Fruit fly (Drosophila melanogaster) whole organism, embryonic: Measurements from ENCODE around the gene CheB38c.

Source experiments
- B-H2 ChIP-seq: fragments of 200-800 bp; sonication (Bioruptor generic); optimal IDR thresholded peaks from 2 replicates; lab custom pipeline; 2018; ENCODE audit warnings: missing biosample characterization, mild to moderate bottlenecking, missing genetic modification characterization
- CG10147 ChIP-seq: fragments of 200-800 bp; sonication (Bioruptor generic); optimal IDR thresholded peaks from 2 replicates; lab custom pipeline; 2019; ENCODE audit warnings: missing biosample characterization, mild to moderate bottlenecking, missing genetic modification characterization, moderate library complexity
- CG11398 ChIP-seq: fragments of 200-800 bp; sonication (Bioruptor generic); optimal IDR thresholded peaks from 2 replicates; lab custom pipeline; 2016; ENCODE audit warnings: missing biosample characterization, missing genetic modification characterization
- CG11504 ChIP-seq: fragments of 200-800 bp; sonication (Bioruptor generic); optimal IDR thresholded peaks from 3 replicates; lab custom pipeline; 2019; ENCODE audit warnings: missing biosample characterization, mild to moderate bottlenecking, missing genetic modification characterization, moderate library complexity
- CG11560 ChIP-seq: fragments of 200-800 bp; sonication (Bioruptor generic); IDR thresholded peaks from 3 replicates; pipeline ENCODE4 v1.3.6; 2022; ENCODE audit warnings: missing biosample characterization, missing genetic modification characterization
- CG12219 ChIP-seq: fragments of 200-800 bp; sonication (Bioruptor generic); optimal IDR thresholded peaks from 3 replicates; lab custom pipeline; 2018; ENCODE audit warnings: missing biosample characterization, mild to moderate bottlenecking, missing genetic modification characterization
- CG12391 ChIP-seq: fragments of 200-800 bp; sonication (Bioruptor generic); optimal IDR thresholded peaks from 3 replicates; lab custom pipeline; 2018; ENCODE audit warnings: missing biosample characterization, mild to moderate bottlenecking, missing genetic modification characterization, moderate library complexity
- CG14014 ChIP-seq: fragments of 200-800 bp; sonication (Bioruptor generic); IDR thresholded peaks from 2 replicates; pipeline ENCODE4 v1.3.6; 2022; ENCODE audit warnings: missing biosample characterization, missing genetic modification characterization
- CG16863 ChIP-seq: fragments of 200-800 bp; sonication (Bioruptor generic); optimal IDR thresholded peaks from 3 replicates; lab custom pipeline; 2016; ENCODE audit warnings: missing biosample characterization, missing genetic modification characterization
- CG18764 ChIP-seq: fragments of 200-800 bp; sonication (Bioruptor generic); optimal IDR thresholded peaks from 3 replicates; lab custom pipeline; 2016; ENCODE audit warnings: missing biosample characterization, missing genetic modification characterization
- CG2116 ChIP-seq: fragments of 200-800 bp; sonication (Bioruptor generic); optimal IDR thresholded peaks from 3 replicates; lab custom pipeline; 2018; ENCODE audit warnings: missing biosample characterization, mild to moderate bottlenecking, missing genetic modification characterization
- CG31365 ChIP-seq: fragments of 200-800 bp; sonication (Bioruptor generic); optimal IDR thresholded peaks from 2 replicates; lab custom pipeline; 2018; ENCODE audit warnings: missing biosample characterization, mild to moderate bottlenecking, missing genetic modification characterization
- CG32532 ChIP-seq: fragments of 200-800 bp; sonication (Bioruptor generic); IDR thresholded peaks from 2 replicates; pipeline ENCODE4 v1.3.6; 2022; ENCODE audit warnings: missing biosample characterization, missing genetic modification characterization
- CG3281 ChIP-seq: fragments of 200-800 bp; sonication (Bioruptor generic); optimal IDR thresholded peaks from 3 replicates; lab custom pipeline; 2017; ENCODE audit warnings: missing biosample characterization, mild to moderate bottlenecking, missing genetic modification characterization
- CG33213 ChIP-seq: fragments of 200-800 bp; sonication (Bioruptor generic); optimal IDR thresholded peaks from 3 replicates; lab custom pipeline; 2016; ENCODE audit warnings: missing biosample characterization, missing genetic modification characterization
- CG33557 ChIP-seq: fragments of 200-800 bp; sonication (Bioruptor generic); optimal IDR thresholded peaks from 2 replicates; lab custom pipeline; 2019; ENCODE audit warnings: missing biosample characterization, mild to moderate bottlenecking, missing genetic modification characterization, moderate library complexity
- CG6854 ChIP-seq: fragments of 200-800 bp; sonication (Bioruptor generic); optimal IDR thresholded peaks from 3 replicates; lab custom pipeline; 2017; ENCODE audit warnings: missing biosample characterization, mild to moderate bottlenecking, missing genetic modification characterization
- CG8388 ChIP-seq: fragments of 200-800 bp; sonication (Bioruptor generic); optimal IDR thresholded peaks from 2 replicates; lab custom pipeline; 2019; ENCODE audit warnings: missing biosample characterization, mild to moderate bottlenecking, missing genetic modification characterization, moderate library complexity
- CG9727 ChIP-seq: fragments of 200-800 bp; sonication (Bioruptor generic); optimal IDR thresholded peaks from 3 replicates; lab custom pipeline; 2017; ENCODE audit warnings: missing biosample characterization, mild to moderate bottlenecking, missing genetic modification characterization
- D19A ChIP-seq: fragments of 200-800 bp; optimal IDR thresholded peaks from 3 replicates; lab custom pipeline; 2019; ENCODE audit warnings: missing biosample characterization, mild to moderate bottlenecking, missing genetic modification characterization, moderate library complexity
- D19B ChIP-seq: fragments of 200-800 bp; sonication (Bioruptor generic); optimal IDR thresholded peaks from 2 replicates; lab custom pipeline; 2017; ENCODE audit warnings: missing biosample characterization, mild to moderate bottlenecking, missing genetic modification characterization
- Gug ChIP-seq: fragments of 200-800 bp; sonication (Bioruptor generic); IDR thresholded peaks from 4 replicates; pipeline ENCODE4 v1.3.6; 2022; ENCODE audit warnings: missing biosample characterization, missing genetic modification characterization
- Oli ChIP-seq: fragments of 200-800 bp; sonication (Bioruptor generic); optimal IDR thresholded peaks from 2 replicates; lab custom pipeline; 2018; ENCODE audit warnings: missing biosample characterization, mild to moderate bottlenecking, missing genetic modification characterization, moderate library complexity
- Optix ChIP-seq: fragments of 200-800 bp; sonication (Bioruptor generic); IDR thresholded peaks from 3 replicates; pipeline ENCODE4 v1.3.6; 2022; ENCODE audit warnings: missing biosample characterization, missing genetic modification characterization
- Ptx1 ChIP-seq: fragments of 200-800 bp; sonication (Bioruptor generic); IDR thresholded peaks from 2 replicates; pipeline ENCODE4 v1.3.6; 2022; ENCODE audit warnings: missing biosample characterization, missing genetic modification characterization
- Rx ChIP-seq: fragments of 200-800 bp; sonication (Bioruptor generic); IDR thresholded peaks from 2 replicates; pipeline ENCODE4 v1.3.6; 2022; ENCODE audit warnings: missing biosample characterization, missing genetic modification characterization
- Sox102F ChIP-seq: fragments of 200-800 bp; sonication (Bioruptor generic); optimal IDR thresholded peaks from 2 replicates; lab custom pipeline; 2018; ENCODE audit warnings: missing biosample characterization, mild to moderate bottlenecking, missing genetic modification characterization, moderate library complexity
- Sry-β ChIP-seq: fragments of 200-800 bp; sonication (Bioruptor generic); optimal IDR thresholded peaks from 2 replicates; lab custom pipeline; 2018; ENCODE audit warnings: missing biosample characterization, mild to moderate bottlenecking, missing genetic modification characterization, moderate library complexity
- Stat92E ChIP-seq, 3 experiments: fragments of >200 bp in 2 of 3; fragments of 200-800 bp in 1 of 3; sonication (Bioruptor generic) in 1 of 3; optimal IDR thresholded peaks; 2 replicates each; lab custom pipeline; 2017 to 2019; ENCODE audit warnings: missing biosample characterization in 3 of 3, missing genetic modification characterization in 3 of 3, mild to moderate bottlenecking in 1 of 3, moderate library complexity in 1 of 3
- Xrp1 ChIP-seq: fragments of 200-800 bp; sonication (Bioruptor generic); IDR thresholded peaks from 2 replicates; pipeline ENCODE4 v1.3.6; 2022; ENCODE audit warnings: missing biosample characterization, missing genetic modification characterization
- ac ChIP-seq: fragments of 200-800 bp; sonication (Bioruptor generic); optimal IDR thresholded peaks from 3 replicates; lab custom pipeline; 2017; ENCODE audit warnings: missing biosample characterization, mild to moderate bottlenecking, missing genetic modification characterization
- bcd ChIP-seq: fragments of 200-800 bp; sonication (Bioruptor generic); optimal IDR thresholded peaks from 2 replicates; lab custom pipeline; 2017; ENCODE audit warnings: missing biosample characterization, mild to moderate bottlenecking, missing genetic modification characterization
- br ChIP-seq: fragments of >200 bp; optimal IDR thresholded peaks from 2 replicates; lab custom pipeline; 2017
- bsh ChIP-seq, 2 experiments: fragments of 200-800 bp; sonication (Bioruptor generic); optimal IDR thresholded peaks; 2 replicates each; lab custom pipeline; 2017 to 2018; ENCODE audit warnings: mild to moderate bottlenecking in 2 of 2, missing biosample characterization in 2 of 2, missing genetic modification characterization in 2 of 2, moderate library complexity in 1 of 2
- crp ChIP-seq, 2 experiments: fragments of 200-800 bp; sonication (Bioruptor generic); optimal IDR thresholded peaks; 2 replicates in 1 of 2; 3 replicates in 1 of 2; lab custom pipeline; 2017; ENCODE audit warnings: missing biosample characterization in 2 of 2, missing genetic modification characterization in 2 of 2, mild to moderate bottlenecking in 1 of 2, moderate library complexity in 1 of 2
- dati ChIP-seq: fragments of 200-800 bp; sonication (Bioruptor generic); IDR thresholded peaks from 2 replicates; pipeline ENCODE4 v1.3.6; 2022; ENCODE audit warnings: missing biosample characterization, missing genetic modification characterization
- dmrt11E ChIP-seq: fragments of 200-800 bp; sonication (Bioruptor generic); optimal IDR thresholded peaks from 3 replicates; lab custom pipeline; 2018; ENCODE audit warnings: missing biosample characterization, mild to moderate bottlenecking, missing genetic modification characterization, moderate library complexity
- gsb ChIP-seq: fragments of 200-800 bp; sonication (Bioruptor generic); IDR thresholded peaks from 2 replicates; pipeline ENCODE4 v1.3.6; 2022; ENCODE audit warnings: missing biosample characterization, missing genetic modification characterization
- h ChIP-seq: fragments of >200 bp; optimal IDR thresholded peaks from 2 replicates; lab custom pipeline; 2017
- her ChIP-seq: fragments of 200-800 bp; sonication (Bioruptor generic); optimal IDR thresholded peaks from 2 replicates; lab custom pipeline; 2016; ENCODE audit warnings: missing biosample characterization, missing genetic modification characterization
- lola ChIP-seq, 3 experiments: fragments of >200 bp in 2 of 3; fragments of 200-800 bp in 1 of 3; sonication (Bioruptor generic) in 1 of 3; optimal IDR thresholded peaks; 2 replicates each; lab custom pipeline; 2017 to 2019; ENCODE audit warnings: missing biosample characterization in 3 of 3, missing genetic modification characterization in 3 of 3, mild to moderate bottlenecking in 1 of 3, moderate library complexity in 1 of 3
- lov ChIP-seq, 2 experiments: fragments of 200-800 bp in 1 of 2; fragments of >200 bp in 1 of 2; sonication (Bioruptor generic) in 1 of 2; IDR thresholded peaks in 1 of 2; optimal IDR thresholded peaks in 1 of 2; 2 replicates in 1 of 2; 3 replicates in 1 of 2; pipeline versions ENCODE4 v1.3.6 to Lab custom; 2017 to 2022; ENCODE audit warnings: missing biosample characterization in 1 of 2, missing genetic modification characterization in 1 of 2
- nerfin-1 ChIP-seq: fragments of 200-800 bp; sonication (Bioruptor generic); optimal IDR thresholded peaks from 3 replicates; lab custom pipeline; 2019; ENCODE audit warnings: missing biosample characterization, mild to moderate bottlenecking, missing genetic modification characterization, moderate library complexity
- sim ChIP-seq: fragments of 200-800 bp; sonication (Bioruptor generic); IDR thresholded peaks from 2 replicates; pipeline ENCODE4 v1.3.6; 2022; ENCODE audit warnings: missing biosample characterization, missing genetic modification characterization
- ssp ChIP-seq: fragments of 200-800 bp; sonication (Bioruptor generic); IDR thresholded peaks from 2 replicates; pipeline ENCODE4 v1.3.6; 2022; ENCODE audit warnings: missing biosample characterization, missing genetic modification characterization
- stc ChIP-seq: fragments of 200-800 bp; sonication (Bioruptor generic); IDR thresholded peaks from 2 replicates; pipeline ENCODE4 v1.3.6; 2022; ENCODE audit warnings: missing biosample characterization, missing genetic modification characterization
- tna ChIP-seq: fragments of 200-800 bp; sonication (Bioruptor generic); IDR thresholded peaks from 2 replicates; pipeline ENCODE4 v1.3.6; 2022; ENCODE audit warnings: missing biosample characterization, missing genetic modification characterization; ENCODE audit not compliant: partially characterized antibody
- trh ChIP-seq: fragments of 200-800 bp; sonication (Bioruptor generic); optimal IDR thresholded peaks from 2 replicates; lab custom pipeline; 2016; ENCODE audit warnings: missing biosample characterization, missing genetic modification characterization

The CheB38c gene

dm6 chr2L:20807617-20808509 is 12.8 kb downstream of the CheB38c start (continued):
- peak; percentile 70 for TF ChIP-seq CG11504 (tag; lab: Kevin White, UChicago)
- no peak for TF ChIP-seq Rx (GFP tag; lab: Robert Waterston, UW)
- TF ChIP-seq bsh (GFP tag; optimal IDR thresholded peaks at IDR 0.05; lab: Kevin White, UChicago), result peak in 1 of 2 experiments; percentile 36
- TF ChIP-seq CG6854 (GFP tag; lab: Kevin White, UChicago), result peak; percentile 45
- TF ChIP-seq D19A, result peak; percentile 43
- peak; percentile 61 for TF ChIP-seq CG3281 (GFP tag; lab: Kevin White, UChicago)
- peak; percentile 52 for TF ChIP-seq CG14014 (GFP tag; lab: Robert Waterston, UW)
- peak; percentile 10 for TF ChIP-seq CG11398 (GFP tag; lab: Kevin White, UChicago)
- TF ChIP-seq Stat92E (GFP tag; optimal IDR thresholded peaks at IDR 0.05; lab: Kevin White, UChicago), result no peak
- peak; percentile 17 for TF ChIP-seq B-H2 (GFP tag; lab: Kevin White, UChicago)
- no peak for TF ChIP-seq crp (GFP tag; optimal IDR thresholded peaks at IDR 0.05; lab: Kevin White, UChicago)
- no peak for TF ChIP-seq Gug (GFP tag; lab: Robert Waterston, UW)
- TF ChIP-seq dmrt11E (tag; lab: Kevin White, UChicago), result no peak
- 0 out of 2 replicates have a peak, but pooled peaks have one; percentile 8 for TF ChIP-seq stc (GFP tag; lab: Robert Waterston, UW)
- TF ChIP-seq CG10147, result peak; percentile 27
- peak; percentile 51 for TF ChIP-seq CG12391
- TF ChIP-seq CG18764 (GFP tag; lab: Kevin White, UChicago), result no peak
- TF ChIP-seq CG12219, result peak; percentile 36
- TF ChIP-seq Sox102F, result peak; percentile 65
- TF ChIP-seq CG11560 (tag; lab: Robert Waterston, UW), result no peak
- TF ChIP-seq lov (optimal IDR thresholded peaks at IDR 0.05; lab: Kevin White, UChicago), result no peak
- no peak for TF ChIP-seq lov (GFP tag; IDR thresholded peaks at IDR 0.05; lab: Robert Waterston, UW)
- no peak for TF ChIP-seq CG16863 (GFP tag; lab: Kevin White, UChicago)
- no peak for TF ChIP-seq Sry-β (GFP tag; lab: Kevin White, UChicago)
- peak; percentile 42 for TF ChIP-seq D19B (GFP tag; lab: Kevin White, UChicago)
- TF ChIP-seq trh, result no peak
- no peak for TF ChIP-seq CG33557 (GFP tag; lab: Kevin White, UChicago)
- peak; percentile 59 for TF ChIP-seq her
- TF ChIP-seq Optix (GFP tag; lab: Robert Waterston, UW), result 0 out of 3 replicates have a peak, but pooled peaks have one; percentile 10
- TF ChIP-seq br (lab: Kevin White, UChicago), result no peak
- peak; percentile 1 for TF ChIP-seq CG8388 (GFP tag; lab: Kevin White, UChicago)
- TF ChIP-seq CG9727 (GFP tag; lab: Kevin White, UChicago), result peak; percentile 58
- no peak for TF ChIP-seq dati (GFP tag; lab: Robert Waterston, UW)
- TF ChIP-seq ssp, result no peak
- TF ChIP-seq tna (GFP tag; lab: Robert Waterston, UW), result no peak
- peak; percentile 69 for TF ChIP-seq Xrp1
- TF ChIP-seq CG31365, result peak; percentile 43
- peak; percentile 17 for TF ChIP-seq CG32532
- TF ChIP-seq Ptx1 (GFP tag; lab: Robert Waterston, UW), result peak; percentile 76
- peak; percentile 40 for TF ChIP-seq Oli (tag; lab: Kevin White, UChicago)
- no peak for TF ChIP-seq ac (GFP tag; lab: Kevin White, UChicago)
- TF ChIP-seq gsb (GFP tag; lab: Robert Waterston, UW), result peak; percentile 22; the same call in 1 of the 2 replicates
- TF ChIP-seq CG2116 (GFP tag; lab: Kevin White, UChicago), result no peak
- TF ChIP-seq CG33213 (GFP tag; lab: Kevin White, UChicago), result peak; percentile 28
- TF ChIP-seq bcd (GFP tag; lab: Kevin White, UChicago), result peak; percentile 20
- peak in 1 of 3 experiments; percentile 4 for TF ChIP-seq lola (GFP tag; optimal IDR thresholded peaks at IDR 0.05; lab: Kevin White, UChicago)
- no peak for TF ChIP-seq nerfin-1 (tag; lab: Kevin White, UChicago)
- TF ChIP-seq h (lab: Kevin White, UChicago), result no peak
- TF ChIP-seq sim (GFP tag; lab: Robert Waterston, UW), result no peak
